Fruit fly (Drosophila melanogaster) whole organism: Measurements from ENCODE around the gene CG14664.

ENCODE experiments used
- Dll ChIP-seq: fragments of >200 bp; optimal IDR thresholded peaks from 2 replicates; lab custom pipeline; 2017
- psq ChIP-seq: fragments of >200 bp; optimal IDR thresholded peaks from 2 replicates; lab custom pipeline; 2017

DNA sequence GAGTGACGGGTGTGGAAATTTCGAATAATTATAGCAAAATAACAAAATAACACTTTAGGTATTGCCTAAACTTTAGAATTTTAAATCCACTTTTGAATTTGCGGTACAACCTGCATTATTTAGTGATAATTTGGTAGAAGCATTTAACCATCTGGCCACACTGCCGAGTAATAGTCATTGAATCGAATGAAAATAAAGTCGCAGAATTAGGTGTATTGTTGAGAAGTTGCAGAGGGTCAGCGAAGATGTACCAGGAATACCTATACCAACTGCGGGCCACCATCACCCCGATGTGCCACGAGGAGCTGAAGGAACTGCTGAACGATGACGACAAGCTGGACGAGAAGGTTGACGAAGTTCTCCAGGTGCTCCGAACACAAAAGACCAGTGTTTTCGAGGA is 2.1 kb downstream of the CG14664 start, which contains the start of gene Vps37B:
- TF ChIP-seq Dll (lab: Kevin White, UChicago) (no peak), psq (no peak)
